Fruit fly (Drosophila melanogaster) whole organism, larva: Measurements from ENCODE around the gene CG41284.
"Not testable (repeated sequence)": the region's sequence is repeated elsewhere in the genome, so short reads cannot be mapped to it uniquely, and the experiment has no call there.

Experiments
- noc ChIP-seq: fragments of 200-800 bp; sonication (Bioruptor generic); optimal IDR thresholded peaks from 3 replicates; lab custom pipeline; 2019; ENCODE audit warnings: missing biosample characterization, mild to moderate bottlenecking, missing genetic modification characterization, moderate library complexity

The CG41284 gene

dm6 chr3L:26305472-26305871, at the start of gene CG41284:
Gene CG41284 (minus strand): TSS chr3L:26305572.
- TF ChIP-seq noc = not testable (repeated sequence)
